Worm (Caenorhabditis elegans): ENCODE measurements around the gene T07F8.4.

DNA sequence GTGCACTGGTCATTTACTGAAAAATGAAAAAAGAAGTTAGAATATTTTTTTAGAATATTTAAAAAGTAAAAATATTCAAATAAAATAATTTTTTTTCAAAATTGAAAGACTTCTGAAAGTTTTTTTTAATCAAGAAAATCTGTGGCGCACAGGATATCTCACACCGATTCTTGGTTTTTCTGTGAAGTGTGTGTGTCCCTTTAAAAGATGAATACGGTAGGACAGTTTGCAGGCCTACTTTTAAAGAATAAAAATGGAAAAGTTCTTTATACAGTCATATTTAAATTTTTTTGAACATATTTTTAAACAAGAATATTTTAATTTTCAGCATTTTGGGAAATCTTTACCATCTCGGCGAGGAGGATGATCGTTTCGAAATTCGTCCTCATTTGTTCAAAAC, 33.3 kb downstream of the T07F8.4 start, which contains the start of gene mct-5:
- TF ChIP-seq pag-3 (tag; optimal IDR thresholded peaks at IDR 0.05; ENCODE audit: borderline replicate concordance) (no peak), unc-3 (GFP tag; conservative IDR thresholded peaks at IDR 0.05) (no peak), unc-3 (tag; optimal IDR thresholded peaks at IDR 0.05) (no peak), Y22D7AL.16 (tag; optimal IDR thresholded peaks at IDR 0.05) (no peak), zip-5 (tag; optimal IDR thresholded peaks at IDR 0.05) (no peak), unc-86 (tag; optimal IDR thresholded peaks at IDR 0.05) (no peak)

Measured in whole organism, late embryonic.